Worm (Caenorhabditis elegans) whole organism, L2 larva: ENCODE results near the gene col-127.

Experiments used
- F13H6.1 ChIP-seq: sonication (generic microtip); optimal IDR thresholded peaks from 2 replicates; lab custom pipeline; 2016; ENCODE audit warnings: missing genetic modification characterization, missing compliant biosample characterization
- R02D3.7 ChIP-seq: fragments of 150-350 bp; optimal IDR thresholded peaks from 2 replicates; lab custom pipeline; 2014; ENCODE audit warnings: missing biosample characterization, missing genetic modification characterization
- ama-1 ChIP-seq: fragments of 150-350 bp; optimal IDR thresholded peaks from 2 replicates; lab custom pipeline; 2018; ENCODE audit warnings: inconsistent platforms
- ceh-16 ChIP-seq: fragments of 150-350 bp; optimal IDR thresholded peaks from 2 replicates; lab custom pipeline; 2014; ENCODE audit warnings: missing biosample characterization, missing genetic modification characterization
- elt-1 ChIP-seq: fragments of 150-350 bp; optimal IDR thresholded peaks from 2 replicates; lab custom pipeline; 2014; ENCODE audit warnings: missing biosample characterization, missing genetic modification characterization
- gmeb-1 ChIP-seq: fragments of 150-350 bp; optimal IDR thresholded peaks from 2 replicates; lab custom pipeline; 2014; ENCODE audit warnings: missing biosample characterization, missing genetic modification characterization
- lsy-2 ChIP-seq, 2 experiments: fragments of 150-350 bp in 1 of 2; sonication (generic microtip) in 1 of 2; optimal IDR thresholded peaks; 2 replicates each; lab custom pipeline; 2014 to 2017; ENCODE audit warnings: missing biosample characterization in 2 of 2, missing genetic modification characterization in 2 of 2
- mdl-1 ChIP-seq, 2 experiments: fragments of 150-350 bp in 1 of 2; sonication (generic microtip) in 1 of 2; optimal IDR thresholded peaks; 2 replicates each; lab custom pipeline; 2017; ENCODE audit warnings: missing biosample characterization in 2 of 2, missing genetic modification characterization in 2 of 2
- nhr-129 ChIP-seq: fragments of 150-350 bp; optimal IDR thresholded peaks from 2 replicates; lab custom pipeline; 2014; ENCODE audit warnings: missing biosample characterization, missing genetic modification characterization
- nhr-25 ChIP-seq: fragments of 150-350 bp; sonication (generic microtip); optimal IDR thresholded peaks from 3 replicates; lab custom pipeline; 2014; ENCODE audit warnings: missing biosample characterization, missing genetic modification characterization
- sem-4 ChIP-seq: fragments of 150-350 bp; optimal IDR thresholded peaks from 2 replicates; lab custom pipeline; 2014; ENCODE audit warnings: missing biosample characterization, missing genetic modification reagents, missing genetic modification characterization
- snpc-4 ChIP-seq: fragments of 150-350 bp; optimal IDR thresholded peaks from 2 replicates; lab custom pipeline; 2014; ENCODE audit warnings: missing biosample characterization, missing genetic modification characterization
- ztf-4 ChIP-seq: fragments of 150-350 bp; optimal IDR thresholded peaks from 2 replicates; lab custom pipeline; 2014; ENCODE audit warnings: missing biosample characterization, missing genetic modification characterization

- no peak for TF ChIP-seq R02D3.7
- TF ChIP-seq elt-1 (tag; lab: Kevin White, UChicago): no peak
- no peak for TF ChIP-seq ztf-4
- TF ChIP-seq lsy-2 (tag; optimal IDR thresholded peaks at IDR 0.05; lab: Kevin White, UChicago): no peak
- TF ChIP-seq mdl-1 (tag; optimal IDR thresholded peaks at IDR 0.05; lab: Kevin White, UChicago): no peak
- no peak for TF ChIP-seq ceh-16
- no peak for TF ChIP-seq snpc-4 (tag; lab: Kevin White, UChicago)
- no peak for TF ChIP-seq sem-4 (tag; lab: Kevin White, UChicago)
- TF ChIP-seq nhr-129 (tag; lab: Kevin White, UChicago): no peak
- TF ChIP-seq ama-1: no peak
- TF ChIP-seq gmeb-1 (tag; lab: Kevin White, UChicago): no peak
- no peak for TF ChIP-seq F13H6.1 (tag; lab: Kevin White, UChicago)
- TF ChIP-seq nhr-25 (tag; lab: Kevin White, UChicago): no peak
Observed at ce11 chrIV:11223878-11224277, 42.1 kb downstream of the col-127 start, which contains the start of gene C29F4.3.
